Worm (Caenorhabditis elegans): ENCODE measurements around the gene C02F5.3.

DNA sequence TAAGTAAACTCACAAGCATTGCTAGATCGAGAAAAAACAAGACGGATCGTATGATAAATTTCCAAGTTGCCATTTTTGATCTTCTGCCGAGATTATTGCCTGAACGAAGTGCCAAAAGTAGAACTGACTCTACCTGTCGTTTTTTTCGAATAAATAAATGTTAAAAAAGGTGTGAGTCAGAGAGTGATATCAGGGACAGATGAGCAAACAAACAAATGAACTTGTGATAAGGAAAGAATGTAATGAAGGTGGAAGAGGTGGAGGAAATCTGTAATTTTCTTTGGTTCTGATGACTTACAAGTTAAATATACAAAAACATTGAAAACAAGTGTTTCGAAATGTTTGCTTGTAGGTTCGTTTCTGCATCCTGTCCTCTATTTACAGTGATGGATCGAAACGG is 6.4 kb upstream of the C02F5.3 start, which contains the start of gene tsp-1:
- TF ChIP-seq skn-1 (tag; optimal IDR thresholded peaks at IDR 0.05) (no peak), pha-4 (tag; optimal IDR thresholded peaks at IDR 0.05) (peak; percentile 21), nhr-11 (tag; optimal IDR thresholded peaks at IDR 0.05) (no peak)
